Worm (Caenorhabditis elegans) whole organism, L4/young adult: ENCODE results near the gene alh-7.

ENCODE experiments used
- W03F9.2 ChIP-seq: fragments of 150-350 bp; optimal IDR thresholded peaks from 2 replicates; lab custom pipeline; 2014; ENCODE audit warnings: missing biosample characterization, missing genetic modification characterization
- dao-5 ChIP-seq: sonication (generic microtip); optimal IDR thresholded peaks from 2 replicates; lab custom pipeline; 2016; ENCODE audit warnings: missing genotype, missing genetic modification characterization, moderate library complexity, missing compliant biosample characterization
- him-1 ChIP-seq: sonication (generic microtip); optimal IDR thresholded peaks from 2 replicates; lab custom pipeline; 2016; ENCODE audit warnings: missing genotype, missing genetic modification reagents, missing genetic modification characterization, missing compliant biosample characterization

DNA sequence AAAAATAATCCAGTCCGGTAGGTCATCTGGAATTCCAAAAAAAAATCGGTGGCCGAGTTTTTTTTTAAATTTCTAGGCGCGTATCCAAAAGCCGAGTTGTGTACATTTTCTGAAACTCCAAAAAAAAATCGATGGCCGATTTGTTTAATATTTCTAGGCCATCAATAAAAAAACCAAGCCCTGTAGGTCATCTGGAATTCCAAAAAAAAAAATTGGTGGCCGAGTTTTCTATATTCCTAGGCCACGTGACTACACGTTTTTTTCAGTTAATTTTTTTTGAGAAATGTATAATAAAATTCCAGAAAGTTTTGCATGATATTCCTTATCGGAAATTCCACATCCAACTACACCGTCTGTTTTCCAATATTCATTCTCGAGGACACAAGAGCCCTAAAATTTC lies 26.0 kb upstream of the alh-7 start, which contains the start of gene sre-45:
- no peak for TF ChIP-seq him-1 (tag; lab: Kevin White, UChicago)
- TF ChIP-seq dao-5 (tag; lab: Kevin White, UChicago): no peak
- TF ChIP-seq W03F9.2 (tag; lab: Kevin White, UChicago): no peak
